Fruit fly (Drosophila melanogaster) Kc167 (cell line): Measurements from ENCODE around the gene Sam-S.

Experiments used
- Myc ChIP-seq: fragments of >200 bp; optimal IDR thresholded peaks from 2 replicates; lab custom pipeline; 2017; ENCODE audit warnings: missing external identifiers
- Sin3A ChIP-seq: fragments of >200 bp; optimal IDR thresholded peaks from 2 replicates; lab custom pipeline; 2018; ENCODE audit warnings: missing external identifiers
- h ChIP-seq: fragments of >200 bp; optimal IDR thresholded peaks from 3 replicates; lab custom pipeline; 2018; ENCODE audit warnings: missing external identifiers
- insv ChIP-seq: fragments of >200 bp; optimal IDR thresholded peaks from 3 replicates; lab custom pipeline; 2018; ENCODE audit warnings: missing external identifiers
- psq ChIP-seq: fragments of >200 bp; optimal IDR thresholded peaks from 2 replicates; lab custom pipeline; 2017; ENCODE audit warnings: missing external identifiers
- ttk ChIP-seq: sonication (Bioruptor generic); optimal IDR thresholded peaks from 2 replicates; lab custom pipeline; 2017; ENCODE audit warnings: missing external identifiers

Gene Sam-S

DNA sequence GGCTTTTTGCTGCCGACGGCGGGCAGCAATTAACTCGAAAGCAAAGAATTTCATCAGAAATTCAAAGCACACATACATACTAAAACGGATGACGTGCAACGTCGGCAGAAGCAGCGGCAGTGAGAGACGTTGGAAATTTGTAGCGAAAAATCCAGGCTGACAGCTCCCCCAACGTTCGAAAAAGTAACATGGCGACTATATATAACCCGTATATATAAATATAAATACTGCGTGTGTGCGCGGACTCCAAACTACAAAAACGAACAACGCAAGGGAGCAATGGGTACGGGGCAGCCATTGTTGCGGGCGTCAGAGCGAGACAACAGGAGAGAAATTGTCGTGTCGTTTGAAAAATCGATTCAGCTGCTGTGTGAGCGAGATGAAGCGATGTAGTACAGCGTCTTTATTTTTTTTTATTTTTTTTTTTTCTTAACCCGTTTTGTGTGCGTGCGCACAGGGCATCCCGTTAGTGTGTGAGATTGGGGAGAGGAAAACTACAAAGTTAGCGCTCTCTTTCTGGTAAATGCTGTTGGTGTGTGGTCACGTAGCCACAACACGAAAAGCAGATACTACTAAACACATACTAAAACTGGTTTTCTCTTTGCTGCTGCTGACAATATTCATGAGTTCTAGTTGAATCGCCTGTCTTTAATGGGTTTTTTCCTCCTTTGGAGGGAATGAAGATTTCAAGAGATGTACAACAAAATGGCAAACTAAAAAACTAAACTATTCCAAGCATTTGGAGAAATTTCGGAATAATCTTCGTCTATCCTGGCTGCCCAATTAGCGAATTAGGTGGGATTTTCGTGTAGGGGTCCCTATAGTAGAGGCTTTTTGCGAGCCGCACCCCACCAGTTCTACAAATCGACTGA lies 54.1 kb downstream of the Sam-S start:
- TF ChIP-seq Sin3A (lab: Kevin White, UChicago) = no peak
- TF ChIP-seq insv (lab: Kevin White, UChicago) = no peak
- no peak for TF ChIP-seq Myc (lab: Kevin White, UChicago)
- no peak for TF ChIP-seq ttk (lab: Kevin White, UChicago)
- no peak for TF ChIP-seq psq (lab: Kevin White, UChicago)
- TF ChIP-seq h (lab: Kevin White, UChicago) = no peak

DNA sequence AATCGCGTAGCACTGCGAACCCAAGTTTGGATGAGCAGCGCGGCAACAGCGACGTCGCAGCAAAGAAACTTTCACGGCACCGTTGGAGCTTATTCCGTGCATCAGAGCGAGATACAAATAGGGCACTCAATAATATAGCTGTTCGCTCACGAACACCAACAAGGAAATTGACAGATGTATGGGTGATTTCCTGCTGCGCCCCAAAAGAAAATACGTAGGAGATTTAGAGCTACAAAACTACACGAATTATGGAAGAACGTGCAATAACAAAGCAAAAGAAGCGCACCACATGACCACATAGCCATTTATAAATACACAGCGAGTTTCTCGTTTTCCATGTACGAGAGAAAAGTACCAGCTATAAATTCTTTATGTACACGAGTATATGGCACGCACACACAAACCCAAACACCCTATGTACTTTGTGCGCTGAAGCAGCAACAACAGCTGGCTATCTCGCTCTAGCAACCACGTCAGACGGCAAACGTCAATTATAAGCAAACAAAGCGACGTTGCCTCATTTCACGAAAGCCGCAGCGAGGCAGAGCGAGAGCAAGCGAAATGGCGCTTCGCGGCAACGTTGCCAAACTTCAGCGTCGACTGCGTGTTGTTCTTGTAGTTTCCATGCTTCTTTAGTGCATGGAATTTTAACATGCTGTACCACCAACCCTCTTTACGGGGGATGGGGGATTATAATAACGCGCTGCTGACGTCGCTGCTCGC lies 54.9 kb downstream of the Sam-S start:
- no peak for TF ChIP-seq Myc (lab: Kevin White, UChicago)
- no peak for TF ChIP-seq insv (lab: Kevin White, UChicago)
- TF ChIP-seq psq (lab: Kevin White, UChicago) = no peak
- no peak for TF ChIP-seq ttk (lab: Kevin White, UChicago)
- no peak for TF ChIP-seq h (lab: Kevin White, UChicago)
- no peak for TF ChIP-seq Sin3A (lab: Kevin White, UChicago)

DNA sequence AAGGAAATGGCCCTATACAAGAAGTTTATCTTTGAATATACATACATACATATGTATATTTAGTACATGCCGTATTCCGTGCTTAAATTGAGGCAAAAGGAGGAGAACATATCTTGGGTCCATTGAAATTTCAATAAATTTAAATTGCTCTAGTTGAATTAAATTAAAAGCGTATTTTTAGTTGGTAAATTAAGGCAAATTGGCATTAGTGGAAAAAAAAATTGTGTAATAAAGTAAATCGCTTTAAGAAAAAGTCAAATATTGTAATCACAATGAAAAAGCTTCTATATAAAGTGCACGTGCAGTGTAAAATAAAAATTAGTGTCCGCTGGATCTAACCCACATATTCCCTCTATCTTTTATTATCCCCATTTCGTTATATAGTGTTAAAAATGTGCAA lies 55.5 kb downstream of the Sam-S start:
- TF ChIP-seq psq (lab: Kevin White, UChicago) (no peak), h (lab: Kevin White, UChicago) (no peak), Sin3A (lab: Kevin White, UChicago) (no peak), ttk (lab: Kevin White, UChicago) (no peak), insv (lab: Kevin White, UChicago) (no peak)

DNA sequence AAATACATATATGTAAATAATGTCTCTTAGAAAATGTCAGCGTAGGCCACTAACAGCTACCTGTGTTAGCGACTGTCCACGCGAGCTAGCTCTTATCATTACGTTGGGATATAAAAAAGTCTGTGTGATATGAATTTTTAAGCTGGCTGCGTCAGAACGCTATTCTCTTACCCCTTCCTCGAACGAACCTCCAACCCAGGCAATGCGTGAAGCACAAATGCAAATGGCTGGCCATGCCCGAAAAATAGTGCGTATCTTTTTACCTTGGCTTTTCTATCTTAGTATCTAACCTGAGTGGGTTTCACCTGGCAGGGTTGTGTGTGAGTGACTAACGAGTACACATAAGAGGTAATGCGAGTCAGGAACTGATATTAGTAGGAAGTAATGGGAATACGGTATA lies 56.5 kb downstream of the Sam-S start:
- TF ChIP-seq insv (lab: Kevin White, UChicago) (no peak), ttk (lab: Kevin White, UChicago) (no peak), Myc (lab: Kevin White, UChicago) (no peak), psq (lab: Kevin White, UChicago) (no peak), Sin3A (lab: Kevin White, UChicago) (no peak), h (lab: Kevin White, UChicago) (no peak)
